Worm (Caenorhabditis elegans) whole organism, L3 larva: Measurements from ENCODE around the gene srt-11.

Source experiments
- R02D3.7 ChIP-seq: fragments of 150-350 bp; optimal IDR thresholded peaks from 2 replicates; lab custom pipeline; 2014; ENCODE audit warnings: missing biosample characterization, missing genetic modification characterization
- ZK546.5 ChIP-seq: sonication (generic microtip); optimal IDR thresholded peaks from 2 replicates; lab custom pipeline; 2017; ENCODE audit warnings: missing biosample characterization, missing genetic modification characterization
- ama-1 ChIP-seq: fragments of 150-350 bp; optimal IDR thresholded peaks from 2 replicates; lab custom pipeline; 2018
- ceh-16 ChIP-seq: sonication (generic microtip); optimal IDR thresholded peaks from 2 replicates; lab custom pipeline; 2017; ENCODE audit warnings: missing biosample characterization, missing genetic modification characterization
- ceh-82 ChIP-seq: fragments of 150-350 bp; optimal IDR thresholded peaks from 2 replicates; lab custom pipeline; 2014; ENCODE audit warnings: missing biosample characterization, missing genetic modification characterization
- ceh-9 ChIP-seq: sonication (generic microtip); optimal IDR thresholded peaks from 2 replicates; lab custom pipeline; 2018; ENCODE audit warnings: missing biosample characterization, missing genetic modification characterization
- daf-12 ChIP-seq: fragments of 150-350 bp; optimal IDR thresholded peaks from 2 replicates; lab custom pipeline; 2014; ENCODE audit warnings: missing biosample characterization, missing genetic modification reagents, missing genetic modification characterization
- egl-27 ChIP-seq: sonication (generic microtip); optimal IDR thresholded peaks from 4 replicates; lab custom pipeline; 2017; ENCODE audit warnings: missing biosample characterization, missing genetic modification reagents, missing genetic modification characterization
- egl-5 ChIP-seq: fragments of 150-350 bp; optimal IDR thresholded peaks from 2 replicates; lab custom pipeline; 2017; ENCODE audit warnings: missing biosample characterization, missing genetic modification reagents, missing genetic modification characterization, inconsistent platforms
- elt-1 ChIP-seq: fragments of 150-350 bp; optimal IDR thresholded peaks from 2 replicates; lab custom pipeline; 2014; ENCODE audit warnings: missing biosample characterization, missing genetic modification characterization
- elt-2 ChIP-seq: sonication (generic microtip); optimal IDR thresholded peaks from 2 replicates; lab custom pipeline; 2016; ENCODE audit warnings: missing genetic modification reagents, mild to moderate bottlenecking, missing genetic modification characterization, missing compliant biosample characterization
- elt-3 ChIP-seq, 3 experiments: fragments of 150-350 bp in 1 of 3; sonication (generic microtip) in 2 of 3; optimal IDR thresholded peaks; 2 replicates in 2 of 3; 4 replicates in 1 of 3; lab custom pipeline; 2014 to 2017; ENCODE audit warnings: missing biosample characterization in 3 of 3, missing genetic modification characterization in 3 of 3
- eor-1 ChIP-seq, 2 experiments: fragments of 150-350 bp; optimal IDR thresholded peaks; 2 replicates each; lab custom pipeline; 2014 to 2018; ENCODE audit warnings: missing biosample characterization in 2 of 2, missing genetic modification characterization in 2 of 2
- fkh-2 ChIP-seq: fragments of 150-350 bp; optimal IDR thresholded peaks from 2 replicates; lab custom pipeline; 2014; ENCODE audit warnings: missing biosample characterization, missing genetic modification reagents, missing genetic modification characterization
- hmg-11 ChIP-seq: sonication (generic microtip); optimal IDR thresholded peaks from 2 replicates; lab custom pipeline; 2016; ENCODE audit warnings: missing genetic modification characterization, missing compliant biosample characterization
- jun-1 ChIP-seq: fragments of 150-350 bp; optimal IDR thresholded peaks from 2 replicates; lab custom pipeline; 2014; ENCODE audit warnings: missing biosample characterization, missing genetic modification reagents, missing genetic modification characterization
- lin-15B ChIP-seq: fragments of 150-350 bp; optimal IDR thresholded peaks from 2 replicates; lab custom pipeline; 2014; ENCODE audit warnings: missing biosample characterization, missing genetic modification characterization
- lin-39 ChIP-seq: fragments of 150-350 bp; optimal IDR thresholded peaks from 2 replicates; lab custom pipeline; 2018; ENCODE audit warnings: missing biosample characterization, missing genetic modification reagents, missing genetic modification characterization
- mdl-1 ChIP-seq: fragments of 150-350 bp; optimal IDR thresholded peaks from 2 replicates; lab custom pipeline; 2014; ENCODE audit warnings: missing biosample characterization, missing genetic modification characterization
- mml-1 ChIP-seq: fragments of 150-350 bp; sonication (generic microtip); optimal IDR thresholded peaks from 3 replicates; lab custom pipeline; 2014; ENCODE audit warnings: missing biosample characterization, missing genetic modification characterization
- nfya-1 ChIP-seq: sonication (generic microtip); optimal IDR thresholded peaks from 2 replicates; lab custom pipeline; 2017; ENCODE audit warnings: missing genetic modification characterization, mild to moderate bottlenecking, missing compliant biosample characterization, antibody characterized with exemption, moderate library complexity; ENCODE audit not compliant: insufficient read depth
- nhr-11 ChIP-seq: fragments of 150-350 bp; optimal IDR thresholded peaks from 2 replicates; lab custom pipeline; 2014; ENCODE audit warnings: missing biosample characterization, missing genetic modification characterization
- nhr-23 ChIP-seq: fragments of 150-350 bp; optimal IDR thresholded peaks from 2 replicates; lab custom pipeline; 2014; ENCODE audit warnings: missing biosample characterization, missing genetic modification reagents, missing genetic modification characterization
- nhr-25 ChIP-seq: sonication (generic microtip); optimal IDR thresholded peaks from 2 replicates; lab custom pipeline; 2017; ENCODE audit warnings: missing biosample characterization, missing genetic modification characterization
- nhr-28 ChIP-seq: fragments of 150-350 bp; optimal IDR thresholded peaks from 2 replicates; lab custom pipeline; 2014; ENCODE audit warnings: missing biosample characterization, missing genetic modification characterization
- nhr-43 ChIP-seq: sonication (generic microtip); optimal IDR thresholded peaks from 2 replicates; lab custom pipeline; 2016; ENCODE audit warnings: mild to moderate bottlenecking, missing genetic modification characterization, missing compliant biosample characterization; ENCODE audit not compliant: poor library complexity, severe bottlenecking
- nhr-67 ChIP-seq: fragments of 150-350 bp; optimal IDR thresholded peaks from 2 replicates; lab custom pipeline; 2014; ENCODE audit warnings: missing biosample characterization, missing genetic modification characterization
- nhr-76 ChIP-seq: fragments of 150-350 bp; sonication (generic microtip); optimal IDR thresholded peaks from 5 replicates; lab custom pipeline; 2014; ENCODE audit warnings: missing biosample characterization, missing genetic modification characterization
- nhr-77 ChIP-seq: fragments of 150-350 bp; optimal IDR thresholded peaks from 2 replicates; lab custom pipeline; 2014; ENCODE audit warnings: missing biosample characterization, missing genetic modification characterization
- pha-4 ChIP-seq: fragments of 150-350 bp; optimal IDR thresholded peaks from 2 replicates; lab custom pipeline; 2014; ENCODE audit warnings: missing biosample characterization, missing genetic modification reagents, missing genetic modification characterization
- pqm-1 ChIP-seq: fragments of 150-350 bp; optimal IDR thresholded peaks from 2 replicates; lab custom pipeline; 2017; ENCODE audit warnings: missing biosample characterization, missing genetic modification characterization, inconsistent platforms
- sea-2 ChIP-seq: fragments of 150-350 bp; sonication (generic microtip); optimal IDR thresholded peaks from 4 replicates; lab custom pipeline; 2014; ENCODE audit warnings: missing biosample characterization, missing genetic modification reagents, missing genetic modification characterization
- snpc-4 ChIP-seq: fragments of 150-350 bp; optimal IDR thresholded peaks from 2 replicates; lab custom pipeline; 2014; ENCODE audit warnings: missing biosample characterization, missing genetic modification characterization
- tbx-2 ChIP-seq: sonication (generic microtip); optimal IDR thresholded peaks from 2 replicates; lab custom pipeline; 2016; ENCODE audit warnings: mild to moderate bottlenecking, missing genetic modification characterization, missing compliant biosample characterization
- unc-39 ChIP-seq: sonication (generic microtip); optimal IDR thresholded peaks from 4 replicates; lab custom pipeline; 2017; ENCODE audit warnings: missing biosample characterization, missing genetic modification characterization
- unc-62 ChIP-seq: fragments of 150-350 bp; sonication (generic microtip); optimal IDR thresholded peaks from 4 replicates; lab custom pipeline; 2014; ENCODE audit warnings: missing biosample characterization, missing genetic modification reagents, missing genetic modification characterization
- zag-1 ChIP-seq: fragments of 150-350 bp; optimal IDR thresholded peaks from 2 replicates; lab custom pipeline; 2014; ENCODE audit warnings: missing biosample characterization, missing genetic modification characterization
- ztf-11 ChIP-seq: fragments of 150-350 bp; optimal IDR thresholded peaks from 2 replicates; lab custom pipeline; 2014; ENCODE audit warnings: missing biosample characterization, missing genetic modification characterization
- ztf-4 ChIP-seq: fragments of 150-350 bp; optimal IDR thresholded peaks from 2 replicates; lab custom pipeline; 2014; ENCODE audit warnings: missing biosample characterization, missing genetic modification characterization

Gene srt-11

DNA sequence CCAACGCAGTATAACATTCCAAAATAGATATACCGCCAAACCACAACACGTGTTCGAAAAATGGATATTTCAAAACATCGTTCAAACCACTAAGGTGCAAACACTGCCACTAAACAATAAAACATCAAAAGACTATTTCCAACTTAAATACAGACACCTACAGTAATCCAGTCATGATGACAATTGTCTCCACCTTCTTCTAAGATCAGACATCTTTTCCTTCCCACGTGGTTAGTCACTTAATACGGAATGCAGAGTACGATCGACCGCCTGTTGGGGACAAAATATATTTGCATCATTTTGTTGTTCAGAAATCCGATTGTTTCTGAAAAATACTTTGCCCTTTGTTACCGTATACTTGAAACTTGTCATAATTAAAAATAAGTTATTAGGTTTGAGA, 35.5 kb downstream of the srt-11 start:
- TF ChIP-seq ztf-4 (tag; lab: Kevin White, UChicago) (no peak), nhr-43 (tag; lab: Kevin White, UChicago) (peak; percentile 54)

DNA sequence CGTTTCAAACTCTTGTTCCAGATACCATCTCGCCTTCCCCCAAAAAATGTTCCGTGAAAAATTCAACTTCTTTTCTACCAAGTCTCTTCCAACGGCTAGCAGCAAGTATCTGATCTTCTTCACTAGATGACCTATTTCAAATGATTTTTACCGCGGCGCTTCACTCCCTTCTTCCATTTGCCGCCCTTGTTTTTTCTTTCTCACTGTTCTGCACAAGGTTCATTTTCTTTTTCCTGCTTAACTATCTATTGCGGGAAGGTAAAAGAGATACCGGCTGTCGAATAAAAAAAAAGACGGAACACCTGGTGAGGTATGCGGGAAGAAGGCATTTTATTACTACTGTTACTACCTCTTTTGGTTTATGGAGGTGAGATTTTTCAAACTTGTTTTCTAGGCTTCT, 37.2 kb downstream of the srt-11 start, which contains the start of gene cdh-7:
cdh-7 (plus strand) TSS at position 214 of the 400 bp plus-strand sequence.
- TF ChIP-seq nhr-23 (peak; percentile 18), nhr-43 (tag; lab: Kevin White, UChicago) (no peak)

DNA sequence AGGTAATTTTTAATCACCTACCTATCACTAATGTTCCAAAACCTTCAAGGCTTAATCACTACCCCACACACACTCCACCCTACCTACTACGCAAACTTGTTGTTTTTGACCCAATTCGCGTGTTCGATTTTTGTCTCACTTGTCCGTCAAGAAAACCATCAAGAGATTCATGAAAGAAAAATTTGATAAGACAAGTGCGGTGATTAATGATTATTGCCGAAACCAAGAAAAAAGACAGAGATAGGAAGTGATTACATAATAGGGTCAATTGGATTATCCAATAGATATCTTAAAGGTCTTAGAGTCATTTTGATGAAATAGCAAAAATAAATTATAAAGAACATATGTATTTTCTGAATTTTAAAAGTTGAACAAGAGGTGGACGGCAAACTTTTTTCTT, 38.5 kb downstream of the srt-11 start:
- TF ChIP-seq nhr-23, result peak; percentile 92
- peak in 2 of 3 experiments; percentile 0 to 49 for TF ChIP-seq elt-3 (tag; optimal IDR thresholded peaks at IDR 0.05; lab: Kevin White, UChicago)
- TF ChIP-seq nfya-1 (tag; lab: Kevin White, UChicago), result no peak
- no peak for TF ChIP-seq nhr-67 (tag; lab: Kevin White, UChicago)

DNA sequence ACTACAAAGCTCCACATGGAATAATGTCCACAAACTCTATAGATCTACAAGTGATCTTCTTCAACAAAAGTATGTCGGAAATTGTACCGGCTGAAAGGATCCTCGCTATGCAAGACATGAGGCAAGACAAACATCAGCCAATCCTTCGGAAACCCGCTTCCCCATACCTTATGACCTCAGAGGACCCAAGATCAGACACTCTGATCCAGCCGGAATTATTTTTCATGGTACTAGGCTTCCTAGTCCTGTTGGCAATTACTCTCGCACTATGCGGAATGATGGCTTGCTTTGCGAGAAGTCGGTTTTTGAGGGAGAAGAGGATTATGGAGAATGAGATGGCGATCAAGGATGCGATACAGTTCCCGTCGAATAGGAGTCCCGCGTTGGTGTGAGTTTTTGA, 44.1 kb downstream of the srt-11 start:
- TF ChIP-seq R02D3.7 (tag; lab: Kevin White, UChicago) (no peak), ama-1 (no peak), mdl-1 (tag; lab: Kevin White, UChicago) (no peak), egl-5 (no peak), unc-62 (no peak), egl-27 (tag; lab: Kevin White, UChicago) (no peak), mml-1 (tag; lab: Kevin White, UChicago) (no peak), elt-2 (tag; lab: Kevin White, UChicago) (no peak), pha-4 (tag; lab: Kevin White, UChicago) (no peak)

DNA sequence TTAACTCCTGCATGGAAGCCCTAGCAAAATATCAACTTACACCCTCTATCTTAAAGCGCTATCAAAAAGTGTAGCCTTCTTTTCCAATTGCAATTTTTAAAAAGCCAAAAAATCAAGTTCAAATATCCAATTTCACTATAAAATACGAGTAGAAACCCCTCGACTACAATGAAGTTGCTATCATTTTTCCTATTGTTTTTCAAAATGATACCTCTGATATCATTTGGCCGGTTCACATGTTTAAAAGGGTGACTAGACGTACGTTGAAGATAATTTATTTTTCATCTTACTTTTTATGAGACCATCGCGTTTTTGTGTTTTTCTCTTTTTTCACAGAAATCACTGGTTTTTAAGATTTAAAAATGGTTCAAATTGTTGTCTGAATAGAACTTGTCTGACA, 45.7 kb downstream of the srt-11 start, which contains the start of gene R05H10.1:
R05H10.1 (plus strand) TSS at position 334 of the 400 bp plus-strand sequence.
- TF ChIP-seq mml-1 (tag; lab: Kevin White, UChicago) (no peak), nhr-11 (tag; lab: Kevin White, UChicago) (no peak), jun-1 (tag; lab: Kevin White, UChicago) (no peak), nhr-23 (no peak), hmg-11 (tag; lab: Kevin White, UChicago) (no peak)

DNA sequence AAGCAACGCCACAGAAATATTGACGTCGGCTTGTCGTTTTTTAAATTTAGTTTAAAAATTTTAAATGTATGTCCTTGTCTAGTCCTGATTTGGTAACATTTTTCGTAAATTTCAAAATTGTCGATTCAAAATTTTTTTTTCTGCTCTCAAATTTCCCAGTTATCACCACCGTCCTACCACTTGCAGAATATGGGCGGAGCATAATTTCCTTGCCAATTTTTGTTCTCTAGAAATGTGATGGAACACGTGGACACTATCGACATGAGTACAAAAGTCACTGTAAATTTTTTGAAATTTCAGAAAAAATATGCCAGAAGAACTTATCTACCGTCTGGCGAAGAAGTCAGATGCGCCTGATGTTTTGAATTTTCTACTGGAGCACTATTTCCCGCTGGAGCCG, 49.4 kb downstream of the srt-11 start, which contains the start of gene R05H10.7:
R05H10.7 (plus strand) TSS at position 301 of the 400 bp plus-strand sequence.
- TF ChIP-seq lin-39 (no peak), ztf-4 (tag; lab: Kevin White, UChicago) (no peak), ceh-16 (tag; lab: Kevin White, UChicago) (no peak), zag-1 (tag; lab: Kevin White, UChicago) (no peak), ceh-9 (tag; lab: Kevin White, UChicago) (no peak), mdl-1 (tag; lab: Kevin White, UChicago) (no peak), tbx-2 (tag; lab: Kevin White, UChicago) (no peak), unc-39 (tag; lab: Kevin White, UChicago) (no peak), nhr-28 (no peak), egl-5 (no peak), nhr-25 (tag; lab: Kevin White, UChicago) (no peak), pqm-1 (tag; lab: Kevin White, UChicago) (no peak), nhr-76 (tag; lab: Kevin White, UChicago) (no peak), eor-1 (tag; optimal IDR thresholded peaks at IDR 0.05; lab: Kevin White, UChicago) (no peak)

DNA sequence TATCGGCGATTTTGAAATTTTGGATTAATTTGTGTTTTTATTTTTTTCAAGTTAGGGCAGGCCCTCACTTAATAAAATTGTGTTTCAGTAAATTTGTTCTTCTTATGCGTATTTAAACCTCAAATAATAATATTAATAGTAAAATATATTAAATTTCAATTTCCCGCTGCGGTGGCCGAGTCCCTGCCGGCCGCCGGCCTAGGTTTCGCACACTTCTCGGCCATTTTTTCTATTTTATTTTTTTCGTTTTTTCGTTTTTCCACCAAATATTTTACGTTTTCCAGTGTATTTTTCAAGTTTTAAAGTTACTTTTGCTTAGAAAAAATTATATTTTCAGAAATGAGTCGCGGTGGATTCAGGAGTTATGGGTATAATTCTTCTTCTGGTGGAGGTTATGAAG, 51.1 kb downstream of the srt-11 start, which contains the start of gene rbm-28:
rbm-28 (plus strand) TSS at position 338 of the 400 bp plus-strand sequence.
- TF ChIP-seq daf-12 (tag; lab: Kevin White, UChicago) (no peak), jun-1 (tag; lab: Kevin White, UChicago) (no peak), elt-2 (tag; lab: Kevin White, UChicago) (no peak), ceh-16 (tag; lab: Kevin White, UChicago) (no peak), nhr-77 (tag; lab: Kevin White, UChicago) (no peak), unc-39 (tag; lab: Kevin White, UChicago) (no peak), R02D3.7 (tag; lab: Kevin White, UChicago) (no peak), nhr-76 (tag; lab: Kevin White, UChicago) (no peak), snpc-4 (tag; lab: Kevin White, UChicago) (peak; percentile 35), ceh-9 (tag; lab: Kevin White, UChicago) (no peak), fkh-2 (tag; lab: Kevin White, UChicago) (no peak), ZK546.5 (tag; lab: Kevin White, UChicago) (no peak), lin-15B (tag; lab: Kevin White, UChicago) (peak; percentile 54), elt-1 (no peak), hmg-11 (tag; lab: Kevin White, UChicago) (peak; percentile 40), zag-1 (tag; lab: Kevin White, UChicago) (no peak), ztf-4 (tag; lab: Kevin White, UChicago) (no peak), nhr-43 (tag; lab: Kevin White, UChicago) (no peak), ztf-11 (tag; lab: Kevin White, UChicago) (no peak), sea-2 (GFP tag; lab: Kevin White, UChicago) (no peak), nhr-67 (tag; lab: Kevin White, UChicago) (no peak), lin-39 (no peak), elt-3 (tag; optimal IDR thresholded peaks at IDR 0.05; lab: Kevin White, UChicago) (no peak), nhr-23 (peak; percentile 47), ceh-82 (no peak), mdl-1 (tag; lab: Kevin White, UChicago) (no peak)
